Fruit fly (Drosophila melanogaster): ENCODE measurements around the gene aly.

aly gene

dm6 chr3L:3050185-3050584, 23.9 kb upstream of the aly start, which contains the start of gene CG32485:
Gene CG32485, plus strand, starts transcription at chr3L:3050323.
- TF ChIP-seq jim (GFP tag; optimal IDR thresholded peaks at IDR 0.05) (peak; percentile 54), Rel (GFP tag; optimal IDR thresholded peaks at IDR 0.05) (no peak), Rel (tag; optimal IDR thresholded peaks at IDR 0.05) (peak; percentile 90), Jra (GFP tag; optimal IDR thresholded peaks at IDR 0.05) (no peak)

dm6 chr3L:3048647-3049046, 22.3 kb upstream of the aly start:
- TF ChIP-seq woc (GFP tag; optimal IDR thresholded peaks at IDR 0.05): no peak
- TF ChIP-seq brk (GFP tag; optimal IDR thresholded peaks at IDR 0.05): no peak

- TF ChIP-seq brk (GFP tag; optimal IDR thresholded peaks at IDR 0.05) (no peak), fru (GFP tag; optimal IDR thresholded peaks at IDR 0.05) (peak; percentile 86), woc (GFP tag; optimal IDR thresholded peaks at IDR 0.05) (peak; percentile 62), h (GFP tag; optimal IDR thresholded peaks at IDR 0.05) (peak; percentile 97), Dfd (GFP tag; optimal IDR thresholded peaks at IDR 0.05) (no peak), usp (GFP tag; optimal IDR thresholded peaks at IDR 0.05) (no peak), lola (GFP tag; optimal IDR thresholded peaks at IDR 0.05) (no peak), jim (GFP tag; optimal IDR thresholded peaks at IDR 0.05) (peak; percentile 28), br (GFP tag; optimal IDR thresholded peaks at IDR 0.05) (peak; percentile 93), Sp1 (GFP tag; optimal IDR thresholded peaks at IDR 0.05) (peak; percentile 94), CrebA (GFP tag; optimal IDR thresholded peaks at IDR 0.05; ENCODE audit: borderline replicate concordance) (no peak), CG32264 (GFP tag; optimal IDR thresholded peaks at IDR 0.05) (peak; percentile 75), Dif (GFP tag; optimal IDR thresholded peaks at IDR 0.05; ENCODE audit: partially characterized antibody) (peak; percentile 44), HLH106 (tag; optimal IDR thresholded peaks at IDR 0.05) (peak; percentile 92), Mio (GFP tag; optimal IDR thresholded peaks at IDR 0.05) (peak; percentile 82), sage (GFP tag; optimal IDR thresholded peaks at IDR 0.05) (peak; percentile 94), Hr83 (GFP tag; optimal IDR thresholded peaks at IDR 0.05; ENCODE audit: poor library complexity, severe bottlenecking) (peak; percentile 80), ey (GFP tag; optimal IDR thresholded peaks at IDR 0.05) (peak; percentile 91), tai (GFP tag; optimal IDR thresholded peaks at IDR 0.05) (no peak), Myc (optimal IDR thresholded peaks at IDR 0.05) (peak; percentile 24), rgr (GFP tag; optimal IDR thresholded peaks at IDR 0.05) (peak; percentile 95), dmrt93B (GFP tag; optimal IDR thresholded peaks at IDR 0.05) (peak; percentile 92), Rel (GFP tag; optimal IDR thresholded peaks at IDR 0.05) (peak; percentile 86), Rel (tag; optimal IDR thresholded peaks at IDR 0.05) (peak; percentile 75), psq (GFP tag; optimal IDR thresholded peaks at IDR 0.05) (peak; percentile 87), Hr78 (GFP tag; optimal IDR thresholded peaks at IDR 0.05) (no peak), sv (GFP tag; optimal IDR thresholded peaks at IDR 0.05) (peak; percentile 84), N (GFP tag; optimal IDR thresholded peaks at IDR 0.05) (no peak), Jra (GFP tag; optimal IDR thresholded peaks at IDR 0.05) (peak; percentile 85), OdsH (GFP tag; optimal IDR thresholded peaks at IDR 0.05) (peak; percentile 94), pan (optimal IDR thresholded peaks at IDR 0.05) (no peak), dl (GFP tag; optimal IDR thresholded peaks at IDR 0.05; ENCODE audit: insufficient read depth in 1 of 2, partially characterized antibody in 2 of 2) (no peak), Abd-B (GFP tag; optimal IDR thresholded peaks at IDR 0.05) (no peak), GATAd (GFP tag; optimal IDR thresholded peaks at IDR 0.05) (peak; percentile 82), Hnf4 (GFP tag; optimal IDR thresholded peaks at IDR 0.05) (peak; percentile 93), CG9705 (GFP tag; optimal IDR thresholded peaks at IDR 0.05) (peak; percentile 92), dsf (GFP tag; optimal IDR thresholded peaks at IDR 0.05; ENCODE audit: borderline replicate concordance) (peak; percentile 59), foxo (GFP tag; optimal IDR thresholded peaks at IDR 0.05) (peak; percentile 39 to 96), Vsx2 (GFP tag; optimal IDR thresholded peaks at IDR 0.05; ENCODE audit: partially characterized antibody) (no peak)
These were observed 20.2 kb upstream of the aly start, which contains the start of the genes scramb2 and Sk2 for dm6 chr3L:3046325-3047156. Gene scramb2, minus strand, starts transcription at chr3L:3046812. Gene Sk2, plus strand, starts transcription at chr3L:3047087.
